Worm (Caenorhabditis elegans): Measurements from ENCODE around the gene xbx-4.

ce11 chrIV:2111300-2111874 is 3.0 kb upstream of the xbx-4 start, which contains the start of gene che-6:
- TF ChIP-seq W03F9.2 (tag; optimal IDR thresholded peaks at IDR 0.05) (no peak), him-1 (tag; optimal IDR thresholded peaks at IDR 0.05) (no peak)

Measured in whole organism, L4/young adult.